Fruit fly (Drosophila melanogaster): Measurements from ENCODE around the gene CG33500.

CG33500 gene

dm6 chr3L:11542948-11543347 is 34.5 kb downstream of the CG33500 start:
- TF ChIP-seq CG34367 (tag; optimal IDR thresholded peaks at IDR 0.05) (no peak), gl (tag; optimal IDR thresholded peaks at IDR 0.05) (no peak), Snoo (tag; optimal IDR thresholded peaks at IDR 0.05) (no peak)

- TF ChIP-seq Pif1B (GFP tag; optimal IDR thresholded peaks at IDR 0.05): no peak
- TF ChIP-seq rn (GFP tag; IDR thresholded peaks at IDR 0.05): no peak
- TF ChIP-seq CG32121 (GFP tag; IDR thresholded peaks at IDR 0.05): no peak
- TF ChIP-seq Ets98B (GFP tag; IDR thresholded peaks at IDR 0.05): no peak
- TF ChIP-seq CG12605 (GFP tag; IDR thresholded peaks at IDR 0.05): no peak
- peak; percentile 83 for TF ChIP-seq CG8159 (tag; optimal IDR thresholded peaks at IDR 0.05)
- no peak for TF ChIP-seq gl (tag; optimal IDR thresholded peaks at IDR 0.05)
- 0 out of 3 replicates have a peak, but pooled peaks have one; percentile 22 for TF ChIP-seq CG4496 (GFP tag; IDR thresholded peaks at IDR 0.05)
- TF ChIP-seq CG14655 (GFP tag; optimal IDR thresholded peaks at IDR 0.05): no peak
- TF ChIP-seq CG9948 (tag; optimal IDR thresholded peaks at IDR 0.05): no peak
- TF ChIP-seq Snoo (tag; optimal IDR thresholded peaks at IDR 0.05): no peak
- no peak for TF ChIP-seq EcR (GFP tag; optimal IDR thresholded peaks at IDR 0.05)
These were observed 35.4 kb downstream of the CG33500 start for dm6 chr3L:11543681-11544299.

DNA sequence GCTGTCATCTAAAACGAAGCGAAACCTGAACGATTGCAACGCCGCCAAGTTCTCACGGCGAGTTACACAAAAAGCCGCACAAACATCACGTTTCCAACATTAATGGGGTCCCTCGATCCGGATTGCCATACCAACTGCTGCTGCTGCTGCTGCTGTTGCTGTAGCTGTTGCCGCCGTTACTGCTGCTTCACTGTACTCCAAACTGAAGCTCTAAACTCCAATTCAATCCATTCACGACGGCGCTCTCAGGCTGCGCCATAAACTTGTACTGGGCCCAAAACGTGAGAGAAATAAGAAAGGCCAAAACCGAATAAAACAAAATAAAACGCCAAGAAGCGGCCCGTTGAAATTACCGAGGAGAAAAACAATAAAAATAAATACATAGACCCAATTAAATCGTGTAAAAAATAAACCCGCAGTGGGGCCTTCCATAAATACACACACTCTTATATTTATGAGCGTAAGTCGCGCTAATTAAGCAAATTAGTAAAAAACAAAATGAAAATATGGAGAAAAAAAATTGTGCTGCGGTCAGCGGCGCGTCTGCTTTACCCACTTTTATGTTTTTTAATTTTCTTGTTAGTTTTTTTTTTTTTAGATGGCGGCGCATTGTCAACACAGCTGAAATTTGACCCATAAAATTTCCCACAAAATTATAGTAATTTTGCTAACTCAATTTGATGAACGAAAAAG is 39.0 kb downstream of the CG33500 start:
- no peak for TF ChIP-seq CG15710 (tag; optimal IDR thresholded peaks at IDR 0.05)
- peak; percentile 13; the same call in 1 of the 2 replicates for TF ChIP-seq Ets98B (GFP tag; IDR thresholded peaks at IDR 0.05)
- TF ChIP-seq CG13204 (GFP tag; optimal IDR thresholded peaks at IDR 0.05): no peak
- TF ChIP-seq rn (GFP tag; IDR thresholded peaks at IDR 0.05): no peak

- TF ChIP-seq CG12605 (GFP tag; IDR thresholded peaks at IDR 0.05) (no peak), fd96Ca (GFP tag; IDR thresholded peaks at IDR 0.05) (no peak), CG9948 (tag; optimal IDR thresholded peaks at IDR 0.05) (no peak), CG17806 (tag; optimal IDR thresholded peaks at IDR 0.05) (no peak), CG15710 (tag; optimal IDR thresholded peaks at IDR 0.05) (no peak), EcR (GFP tag; optimal IDR thresholded peaks at IDR 0.05) (no peak), Pif1A (GFP tag; optimal IDR thresholded peaks at IDR 0.05) (no peak), CG4496 (GFP tag; IDR thresholded peaks at IDR 0.05) (no peak), CG14655 (GFP tag; optimal IDR thresholded peaks at IDR 0.05) (no peak), CG8159 (tag; optimal IDR thresholded peaks at IDR 0.05) (no peak), CG10348 (GFP tag; IDR thresholded peaks at IDR 0.05) (no peak), D1 (tag; optimal IDR thresholded peaks at IDR 0.05) (no peak), CG34367 (tag; optimal IDR thresholded peaks at IDR 0.05) (no peak), Ets98B (GFP tag; IDR thresholded peaks at IDR 0.05) (no peak), CG8301 (tag; optimal IDR thresholded peaks at IDR 0.05) (no peak), rn (GFP tag; IDR thresholded peaks at IDR 0.05) (no peak), CG13204 (GFP tag; optimal IDR thresholded peaks at IDR 0.05) (no peak), gl (tag; optimal IDR thresholded peaks at IDR 0.05) (no peak)
These were observed 39.6 kb downstream of the CG33500 start for dm6 chr3L:11548009-11548408.

DNA sequence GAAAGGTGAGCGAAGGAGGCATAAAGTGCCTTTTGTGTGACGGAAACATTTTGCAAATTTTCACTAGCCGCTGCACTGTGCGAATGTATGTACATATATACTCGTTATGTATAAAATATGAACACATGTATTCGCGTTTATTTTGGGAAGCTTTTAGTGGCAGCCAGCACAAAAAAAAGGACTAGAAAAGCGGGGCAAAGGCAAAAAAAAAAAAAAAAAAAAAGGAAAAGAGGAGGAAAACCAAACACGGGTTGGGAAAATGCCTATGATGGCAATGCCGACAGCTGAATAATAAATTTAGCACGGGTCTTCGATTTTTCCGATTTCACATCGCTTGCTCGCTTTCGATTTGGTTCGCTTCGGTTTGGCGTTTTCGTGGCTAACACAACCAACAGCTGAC is 41.0 kb downstream of the CG33500 start:
- TF ChIP-seq CG8301 (tag; optimal IDR thresholded peaks at IDR 0.05) (no peak), CG14655 (GFP tag; optimal IDR thresholded peaks at IDR 0.05) (no peak), D1 (tag; optimal IDR thresholded peaks at IDR 0.05) (no peak), rn (GFP tag; IDR thresholded peaks at IDR 0.05) (no peak), Ets98B (GFP tag; IDR thresholded peaks at IDR 0.05) (peak; percentile 51), Snoo (tag; optimal IDR thresholded peaks at IDR 0.05) (no peak), CG9948 (tag; optimal IDR thresholded peaks at IDR 0.05) (no peak), CG13204 (GFP tag; optimal IDR thresholded peaks at IDR 0.05) (no peak), Pif1A (GFP tag; optimal IDR thresholded peaks at IDR 0.05) (no peak), fd96Ca (GFP tag; IDR thresholded peaks at IDR 0.05) (0 out of 3 replicates have a peak, but pooled peaks have one; percentile 37), EcR (GFP tag; optimal IDR thresholded peaks at IDR 0.05) (no peak), CG12605 (GFP tag; IDR thresholded peaks at IDR 0.05) (peak; percentile 58), CG17806 (tag; optimal IDR thresholded peaks at IDR 0.05) (no peak), gl (tag; optimal IDR thresholded peaks at IDR 0.05) (no peak), CG34367 (tag; optimal IDR thresholded peaks at IDR 0.05) (no peak), CG4496 (GFP tag; IDR thresholded peaks at IDR 0.05) (no peak), Pif1B (GFP tag; optimal IDR thresholded peaks at IDR 0.05) (no peak)

DNA sequence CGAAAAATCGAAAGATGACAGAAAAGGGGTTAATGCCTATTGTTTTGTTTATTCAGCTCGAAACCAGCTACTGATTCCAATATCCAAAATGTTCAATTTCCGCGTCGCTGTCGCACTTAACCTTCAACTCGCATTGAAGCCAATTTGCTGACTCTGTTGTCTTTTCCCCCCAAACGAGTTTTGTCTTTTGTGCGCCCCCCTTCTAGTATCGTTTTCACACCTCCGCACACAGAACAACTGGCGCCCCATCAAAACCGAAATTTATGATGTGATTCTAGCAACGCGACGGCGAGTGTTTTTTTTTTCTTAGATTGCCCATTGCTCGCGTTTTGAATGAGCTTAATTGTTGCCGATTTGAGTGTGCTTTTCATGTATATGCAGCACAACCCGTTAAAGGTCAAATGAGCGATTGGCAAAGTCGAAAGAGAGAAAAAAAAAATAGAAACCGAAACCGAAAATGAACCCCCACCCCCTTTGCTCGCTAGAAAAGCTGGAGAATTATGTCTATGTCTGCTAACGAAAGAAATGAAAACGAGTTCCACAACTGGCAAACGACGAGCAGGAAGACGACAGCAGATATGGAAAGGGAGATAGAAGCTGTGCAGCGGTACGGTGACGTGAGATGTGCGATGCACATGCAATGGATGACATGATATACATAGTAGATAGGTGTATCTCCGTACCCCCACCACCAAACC is 42.1 kb downstream of the CG33500 start:
- TF ChIP-seq D1 (tag; optimal IDR thresholded peaks at IDR 0.05) (no peak), CG32121 (GFP tag; IDR thresholded peaks at IDR 0.05) (no peak), CG34367 (tag; optimal IDR thresholded peaks at IDR 0.05) (no peak), CG8159 (tag; optimal IDR thresholded peaks at IDR 0.05) (no peak), CG4496 (GFP tag; IDR thresholded peaks at IDR 0.05) (0 out of 3 replicates have a peak, but pooled peaks have one; percentile 10), rn (GFP tag; IDR thresholded peaks at IDR 0.05) (no peak), CG15710 (tag; optimal IDR thresholded peaks at IDR 0.05) (no peak), CG12605 (GFP tag; IDR thresholded peaks at IDR 0.05) (no peak), fd96Ca (GFP tag; IDR thresholded peaks at IDR 0.05) (no peak), CG14655 (GFP tag; optimal IDR thresholded peaks at IDR 0.05) (peak; percentile 16), CG9948 (tag; optimal IDR thresholded peaks at IDR 0.05) (no peak)
